Worm (Caenorhabditis elegans) whole organism, L1 larva: ENCODE measurements around the gene nlp-48.

Experiments
- ceh-63 ChIP-seq: fragments of 200-800 bp; sonication (Bioruptor generic); optimal IDR thresholded peaks from 2 replicates; lab custom pipeline; 2018; ENCODE audit warnings: mild to moderate bottlenecking, missing genetic modification characterization, missing compliant biosample characterization
- dpl-1 ChIP-seq, 3 experiments: fragments of 150-350 bp in 2 of 3; sonication (generic microtip) in 1 of 3; optimal IDR thresholded peaks; 2 replicates each; lab custom pipeline; 2014 to 2017; ENCODE audit warnings: missing biosample characterization in 3 of 3, missing genetic modification characterization in 3 of 3, missing genetic modification reagents in 3 of 3
- efl-1 ChIP-seq, 4 experiments: fragments of 150-350 bp; optimal IDR thresholded peaks in 3 of 4; peaks in 1 of 4; 1 replicate in 1 of 4; 2 replicates in 3 of 4; lab custom pipeline; 2014; ENCODE audit warnings: missing biosample characterization in 2 of 4, missing genetic modification characterization in 2 of 4, missing genetic modification reagents in 2 of 4
- fkh-10 ChIP-seq: sonication (generic microtip); optimal IDR thresholded peaks from 2 replicates; lab custom pipeline; 2017; ENCODE audit warnings: missing biosample characterization, missing genetic modification reagents, missing genetic modification characterization
- lin-14 ChIP-seq: fragments of 200-800 bp; sonication (Bioruptor generic); optimal IDR thresholded peaks from 2 replicates; lab custom pipeline; 2018; ENCODE audit warnings: mild to moderate bottlenecking, missing genetic modification characterization, moderate library complexity, missing compliant biosample characterization
- lin-35 ChIP-seq, 2 experiments: fragments of 150-350 bp; optimal IDR thresholded peaks; 2 replicates each; lab custom pipeline; 2014; ENCODE audit warnings: missing biosample characterization in 2 of 2, missing genetic modification characterization in 2 of 2, missing genetic modification reagents in 2 of 2
- mab-9 ChIP-seq: fragments of 200-800 bp; sonication (Bioruptor generic); IDR thresholded peaks from 2 replicates; pipeline ENCODE4 v1.3.6; 2022; ENCODE audit warnings: missing genetic modification reagents, missing genetic modification characterization, missing compliant biosample characterization
- mdl-1 ChIP-seq, 2 experiments: fragments of 150-350 bp; optimal IDR thresholded peaks; 2 replicates each; lab custom pipeline; 2014 to 2017; ENCODE audit warnings: missing biosample characterization in 2 of 2, missing genetic modification characterization in 2 of 2, inconsistent platforms in 1 of 2
- nhr-19 ChIP-seq: fragments of 200-800 bp; sonication (Bioruptor generic); conservative IDR thresholded peaks from 2 replicates; pipeline ENCODE4 v1.3.6; 2022; ENCODE audit warnings: missing genetic modification characterization, missing compliant biosample characterization
- nhr-71 ChIP-seq: sonication (generic microtip); optimal IDR thresholded peaks from 2 replicates; lab custom pipeline; 2016; ENCODE audit warnings: mild to moderate bottlenecking, missing genetic modification characterization, moderate library complexity, missing compliant biosample characterization
- pax-3 ChIP-seq: fragments of 200-800 bp; sonication (Bioruptor generic); optimal IDR thresholded peaks from 2 replicates; lab custom pipeline; 2018; ENCODE audit warnings: mild to moderate bottlenecking, missing genetic modification characterization, moderate library complexity, missing compliant biosample characterization
- rnt-1 ChIP-seq: sonication (generic microtip); optimal IDR thresholded peaks from 2 replicates; lab custom pipeline; 2016; ENCODE audit warnings: mild to moderate bottlenecking, missing genetic modification characterization, moderate library complexity, missing compliant biosample characterization
- tbx-2 ChIP-seq: sonication (generic microtip); optimal IDR thresholded peaks from 2 replicates; lab custom pipeline; 2016; ENCODE audit warnings: missing genetic modification characterization, missing compliant biosample characterization
- unc-130 ChIP-seq: fragments of 150-350 bp; optimal IDR thresholded peaks from 2 replicates; lab custom pipeline; 2017; ENCODE audit warnings: missing biosample characterization, missing genetic modification characterization, inconsistent platforms
- zag-1 ChIP-seq: fragments of 150-350 bp; optimal IDR thresholded peaks from 2 replicates; lab custom pipeline; 2014; ENCODE audit warnings: missing biosample characterization, missing genetic modification characterization

The nlp-48 gene

ce11 chrIII:9355412-9355969 lies 45.4 kb downstream of the nlp-48 start, which contains the start of gene chtb-1:
Gene chtb-1 (minus strand): TSS chrIII:9355462.
- TF ChIP-seq fkh-10 (GFP tag; lab: Kevin White, UChicago) (no peak), pax-3 (tag; lab: Kevin White, UChicago) (no peak), nhr-19 (no peak), zag-1 (tag; lab: Kevin White, UChicago) (no peak)
- TF ChIP-seq, all 84 proteins: peak for 0

ce11 chrIII:9353814-9354213 lies 47.1 kb downstream of the nlp-48 start:
- TF ChIP-seq tbx-2 (tag; lab: Kevin White, UChicago): peak; percentile 31
- TF ChIP-seq efl-1 (optimal IDR thresholded peaks at IDR 0.05; lab: Kevin White, UChicago): peak; percentile 22 to 24
- TF ChIP-seq efl-1 (GFP tag; optimal IDR thresholded peaks at IDR 0.05 in 1 of 2; lab: Kevin White, UChicago): peak; percentile 16 to 23
- peak; percentile 64 for TF ChIP-seq lin-14
- peak; percentile 51 for TF ChIP-seq nhr-71
- TF ChIP-seq mab-9 (GFP tag; lab: Robert Waterston, UW): no peak
- TF ChIP-seq lin-35 (GFP tag; optimal IDR thresholded peaks at IDR 0.05; lab: Kevin White, UChicago): peak in 1 of 2 experiments; percentile 18
- TF ChIP-seq unc-130 (tag; lab: Kevin White, UChicago): peak; percentile 43
- TF ChIP-seq rnt-1 (tag; lab: Kevin White, UChicago): peak; percentile 60
- 0 out of 2 replicates have a peak, but pooled peaks have one; percentile 12 for TF ChIP-seq nhr-19
- peak in 1 of 3 experiments; percentile 6 for TF ChIP-seq dpl-1 (GFP tag; optimal IDR thresholded peaks at IDR 0.05; lab: Kevin White, UChicago)
- no peak for TF ChIP-seq ceh-63 (GFP tag; lab: Kevin White, UChicago)
- peak in 1 of 2 experiments; percentile 27 for TF ChIP-seq mdl-1 (tag; optimal IDR thresholded peaks at IDR 0.05; lab: Kevin White, UChicago)
- TF ChIP-seq pax-3 (tag; lab: Kevin White, UChicago): no peak
- TF ChIP-seq, all 84 proteins: peak for 10
